Fruit fly (Drosophila melanogaster): ENCODE measurements around the gene CG31909.

dm6 chr2L:7215657-7216056, 41.7 kb upstream of the CG31909 start:
- TF ChIP-seq CG14711 (tag; optimal IDR thresholded peaks at IDR 0.05): no peak
- no peak for TF ChIP-seq toe (GFP tag; optimal IDR thresholded peaks at IDR 0.05)
- TF ChIP-seq CG7101 (tag; optimal IDR thresholded peaks at IDR 0.05): no peak
- no peak for TF ChIP-seq CG11617 (GFP tag; optimal IDR thresholded peaks at IDR 0.05)
- TF ChIP-seq kay (GFP tag; ENCODE audit: borderline replicate concordance): no peak
- no peak for TF ChIP-seq CG33017 (tag; optimal IDR thresholded peaks at IDR 0.05)
- no peak for TF ChIP-seq tj (GFP tag; optimal IDR thresholded peaks at IDR 0.05)
- no peak for TF ChIP-seq CG12768 (GFP tag; optimal IDR thresholded peaks at IDR 0.05)
- TF ChIP-seq CG7045 (GFP tag; optimal IDR thresholded peaks at IDR 0.05): no peak

Data from whole organism, adult.